Fruit fly (Drosophila melanogaster): Measurements from ENCODE around the gene Gr8a.
A peak's percentile ranks its signal among the peaks of the same experiment; 100 is the strongest.

The Gr8a gene

DNA sequence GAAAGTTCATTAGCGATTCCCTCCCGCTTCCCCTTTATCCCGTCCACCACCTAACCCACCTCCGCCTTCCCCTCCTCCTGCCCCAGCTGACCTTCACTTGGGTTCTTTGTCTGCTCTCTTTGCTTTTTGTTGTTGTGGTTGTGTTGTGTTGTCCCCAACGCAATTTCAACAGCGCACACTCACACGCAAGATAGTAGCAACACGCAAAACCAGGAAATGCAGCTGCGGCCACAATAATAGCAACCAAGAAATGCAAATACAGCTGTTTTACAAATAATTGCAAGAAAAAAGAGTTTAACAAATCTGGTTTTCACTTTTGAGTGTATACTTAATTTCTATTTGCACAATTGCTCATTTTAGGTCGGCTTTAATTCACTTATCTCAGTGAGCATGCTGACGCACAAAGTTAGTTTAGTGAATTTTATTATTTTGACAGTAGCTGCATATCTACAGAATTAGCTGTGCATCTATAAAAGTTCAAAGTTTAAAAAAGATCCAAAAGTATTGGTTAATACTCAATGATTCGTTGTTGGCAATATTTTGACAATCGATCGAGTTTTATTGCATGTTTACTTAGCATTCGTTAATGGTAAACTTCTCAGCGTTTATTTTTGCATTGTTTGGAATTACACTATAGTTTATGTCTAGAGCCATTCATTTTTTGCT lies 24.4 kb downstream of the Gr8a start (continued):
- peak; percentile 33 for TF ChIP-seq fkh (GFP tag; optimal IDR thresholded peaks at IDR 0.05)
- TF ChIP-seq Lpt (GFP tag; optimal IDR thresholded peaks at IDR 0.05): no peak
- peak; percentile 8 to 77 for TF ChIP-seq salr (GFP tag; optimal IDR thresholded peaks at IDR 0.05)
- peak; percentile 65 for TF ChIP-seq CG7368 (GFP tag; optimal IDR thresholded peaks at IDR 0.05)
- peak; percentile 88 for TF ChIP-seq svp (GFP tag)
- peak; percentile 20 for TF ChIP-seq CG8319 (GFP tag; optimal IDR thresholded peaks at IDR 0.05)
- peak; percentile 47 for TF ChIP-seq fd59A (GFP tag; optimal IDR thresholded peaks at IDR 0.05)
- peak; percentile 58 for TF ChIP-seq Gug (GFP tag; IDR thresholded peaks at IDR 0.05)
- TF ChIP-seq topi (GFP tag; optimal IDR thresholded peaks at IDR 0.05): peak; percentile 72
- peak; percentile 85 for TF ChIP-seq lz (GFP tag; optimal IDR thresholded peaks at IDR 0.05)
- peak; percentile 52 for TF ChIP-seq CG15336 (GFP tag; IDR thresholded peaks at IDR 0.05)
- peak; percentile 59 for TF ChIP-seq CG11902 (GFP tag; optimal IDR thresholded peaks at IDR 0.05)
- TF ChIP-seq CG10631 (GFP tag; optimal IDR thresholded peaks at IDR 0.05): peak; percentile 49
- peak; percentile 45 for TF ChIP-seq acj6 (GFP tag; optimal IDR thresholded peaks at IDR 0.05)
- peak; percentile 52 for TF ChIP-seq CG4318 (GFP tag; optimal IDR thresholded peaks at IDR 0.05)
- peak; percentile 63 for TF ChIP-seq OdsH (GFP tag; optimal IDR thresholded peaks at IDR 0.05)
- peak; percentile 52 for TF ChIP-seq CG34406 (GFP tag; optimal IDR thresholded peaks at IDR 0.05)
- peak; percentile 67 for TF ChIP-seq eg (GFP tag; IDR thresholded peaks at IDR 0.05)
- TF ChIP-seq pdm3 (GFP tag; optimal IDR thresholded peaks at IDR 0.05): peak; percentile 73
- no peak for TF ChIP-seq CG6854 (GFP tag; optimal IDR thresholded peaks at IDR 0.05)
- TF ChIP-seq cyc (GFP tag; optimal IDR thresholded peaks at IDR 0.05): peak; percentile 73
- TF ChIP-seq CG9139 (GFP tag; optimal IDR thresholded peaks at IDR 0.05): no peak
- TF ChIP-seq CG6792 (GFP tag; optimal IDR thresholded peaks at IDR 0.05): peak; percentile 44
- peak; percentile 31; the same call in 1 of the 2 replicates for TF ChIP-seq CG11294 (GFP tag; IDR thresholded peaks at IDR 0.05)
- peak; percentile 56 for TF ChIP-seq CG8632 (GFP tag; optimal IDR thresholded peaks at IDR 0.05)
- peak; percentile 92 for TF ChIP-seq Sox14 (GFP tag; optimal IDR thresholded peaks at IDR 0.05)
- TF ChIP-seq Eip78C (GFP tag): peak; percentile 88
- TF ChIP-seq CG11762 (GFP tag; optimal IDR thresholded peaks at IDR 0.05; ENCODE audit: insufficient read depth): peak; percentile 24

DNA sequence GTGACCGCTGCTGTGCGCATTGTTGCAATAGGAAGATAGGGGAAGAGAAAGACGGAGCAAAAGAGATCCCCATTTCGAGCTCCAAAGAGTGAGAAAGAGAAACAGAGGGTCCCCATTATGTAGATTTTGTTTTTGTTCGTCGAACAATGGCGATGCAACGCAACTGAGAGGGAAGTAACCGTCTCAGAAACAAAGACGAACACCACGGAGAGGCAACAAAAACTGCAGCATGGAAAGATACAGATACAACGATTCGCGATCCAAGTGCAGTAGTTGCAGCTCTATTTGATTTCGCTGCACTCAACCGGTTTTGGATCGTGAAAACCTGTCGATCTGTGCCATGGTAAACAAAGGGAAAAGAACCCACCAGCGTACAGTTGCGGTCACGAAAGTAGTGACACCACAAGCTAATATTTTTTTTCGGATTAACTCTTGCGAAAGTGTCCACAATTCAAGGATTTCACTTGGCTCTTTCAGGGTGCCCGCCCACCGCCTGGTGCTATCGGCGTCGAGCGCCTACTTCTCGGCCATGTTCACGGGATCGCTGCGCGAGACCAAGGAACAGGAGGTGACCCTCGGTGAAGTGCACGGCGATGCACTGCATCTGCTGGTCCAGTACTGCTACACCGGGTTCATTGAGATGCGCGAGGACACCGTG lies 25.2 kb downstream of the Gr8a start:
- TF ChIP-seq CG6276 (GFP tag; optimal IDR thresholded peaks at IDR 0.05): no peak
- peak; percentile 64 for TF ChIP-seq Sox14 (GFP tag; optimal IDR thresholded peaks at IDR 0.05)
- peak; percentile 13 for TF ChIP-seq vri (GFP tag; optimal IDR thresholded peaks at IDR 0.05)
- no peak for TF ChIP-seq achi (GFP tag; optimal IDR thresholded peaks at IDR 0.05)
- TF ChIP-seq acj6 (GFP tag; optimal IDR thresholded peaks at IDR 0.05): no peak
- no peak for TF ChIP-seq CG31627 (GFP tag; optimal IDR thresholded peaks at IDR 0.05)
- TF ChIP-seq fd59A (GFP tag; optimal IDR thresholded peaks at IDR 0.05): no peak
- TF ChIP-seq CG4318 (GFP tag; optimal IDR thresholded peaks at IDR 0.05): no peak
- TF ChIP-seq CG8119 (GFP tag; IDR thresholded peaks at IDR 0.05): peak; percentile 45
- no peak for TF ChIP-seq CG10631 (GFP tag; optimal IDR thresholded peaks at IDR 0.05)
- TF ChIP-seq cyc (GFP tag; optimal IDR thresholded peaks at IDR 0.05): no peak
- TF ChIP-seq Met (GFP tag; optimal IDR thresholded peaks at IDR 0.05): no peak
- TF ChIP-seq eg (GFP tag; IDR thresholded peaks at IDR 0.05): peak; percentile 68
- no peak for TF ChIP-seq OdsH (GFP tag; optimal IDR thresholded peaks at IDR 0.05)
- TF ChIP-seq Blimp-1 (GFP tag; optimal IDR thresholded peaks at IDR 0.05): no peak
- no peak for TF ChIP-seq CG11902 (GFP tag; optimal IDR thresholded peaks at IDR 0.05)
- peak; percentile 12 for TF ChIP-seq lz (GFP tag; optimal IDR thresholded peaks at IDR 0.05)
- TF ChIP-seq CG3919 (GFP tag; optimal IDR thresholded peaks at IDR 0.05): no peak
- peak; percentile 34 for TF ChIP-seq CG6808 (GFP tag; optimal IDR thresholded peaks at IDR 0.05)
- TF ChIP-seq CG6163 (GFP tag; IDR thresholded peaks at IDR 0.05): peak; percentile 57; the same call in 2 of the 3 replicates
- no peak for TF ChIP-seq Ets96B (tag; optimal IDR thresholded peaks at IDR 0.05)
- TF ChIP-seq Hr38 (GFP tag; optimal IDR thresholded peaks at IDR 0.05): no peak
- TF ChIP-seq CG32006 (GFP tag; optimal IDR thresholded peaks at IDR 0.05): peak; percentile 20
- TF ChIP-seq esn (GFP tag; optimal IDR thresholded peaks at IDR 0.05): no peak
- TF ChIP-seq Sox15 (GFP tag; optimal IDR thresholded peaks at IDR 0.05): no peak
- peak; percentile 53 for TF ChIP-seq Eip78C (GFP tag)
- no peak for TF ChIP-seq Hr4 (GFP tag; optimal IDR thresholded peaks at IDR 0.05)
- no peak for TF ChIP-seq CG6792 (GFP tag; optimal IDR thresholded peaks at IDR 0.05)
- TF ChIP-seq pdm3 (GFP tag; optimal IDR thresholded peaks at IDR 0.05): peak; percentile 15
- no peak for TF ChIP-seq CG16779 (tag; optimal IDR thresholded peaks at IDR 0.05)
- no peak for TF ChIP-seq Eip75B (GFP tag; optimal IDR thresholded peaks at IDR 0.05)
- TF ChIP-seq CG8319 (GFP tag; optimal IDR thresholded peaks at IDR 0.05): no peak
- TF ChIP-seq CG11294 (GFP tag; IDR thresholded peaks at IDR 0.05): peak; percentile 27; the same call in 1 of the 2 replicates
- no peak for TF ChIP-seq fd85E (GFP tag; optimal IDR thresholded peaks at IDR 0.05)
- no peak for TF ChIP-seq salr (GFP tag; optimal IDR thresholded peaks at IDR 0.05)
- TF ChIP-seq CG11762 (GFP tag; optimal IDR thresholded peaks at IDR 0.05; ENCODE audit: insufficient read depth): no peak
